Worm (Caenorhabditis elegans) whole organism, late embryonic: ENCODE measurements around the gene cex-1.

Experiments
- ama-1 ChIP-seq: fragments of 150-350 bp; optimal IDR thresholded peaks from 2 replicates; lab custom pipeline; 2014
- ceh-30 ChIP-seq: fragments of 150-350 bp; optimal IDR thresholded peaks from 2 replicates; lab custom pipeline; 2014; ENCODE audit warnings: missing biosample characterization, missing genetic modification characterization
- ceh-34 ChIP-seq: sonication (generic microtip); optimal IDR thresholded peaks from 2 replicates; lab custom pipeline; 2016; ENCODE audit warnings: mild to moderate bottlenecking, missing genetic modification characterization, missing compliant biosample characterization
- fkh-10 ChIP-seq: fragments of 150-350 bp; optimal IDR thresholded peaks from 2 replicates; lab custom pipeline; 2014; ENCODE audit warnings: missing biosample characterization, missing genetic modification reagents, missing genetic modification characterization
- hlh-30 ChIP-seq: sonication (generic microtip); optimal IDR thresholded peaks from 2 replicates; lab custom pipeline; 2017; ENCODE audit warnings: antibody characterized with exemption, missing genetic modification characterization, missing compliant biosample characterization; ENCODE audit not compliant: insufficient read depth
- pha-2 ChIP-seq: sonication (generic microtip); optimal IDR thresholded peaks from 2 replicates; lab custom pipeline; 2017; ENCODE audit warnings: mild to moderate bottlenecking, missing genetic modification characterization, missing compliant biosample characterization
- pha-4 ChIP-seq: fragments of 150-350 bp; optimal IDR thresholded peaks from 2 replicates; lab custom pipeline; 2018; ENCODE audit warnings: missing biosample characterization, missing genetic modification reagents, missing genetic modification characterization
- pqm-1 ChIP-seq: sonication (generic microtip); optimal IDR thresholded peaks from 2 replicates; lab custom pipeline; 2016; ENCODE audit warnings: missing genetic modification characterization, missing compliant biosample characterization
- rnt-1 ChIP-seq: sonication (generic microtip); optimal IDR thresholded peaks from 2 replicates; lab custom pipeline; 2016; ENCODE audit warnings: missing genetic modification characterization, missing compliant biosample characterization
- ttx-3 ChIP-seq: sonication (generic microtip); optimal IDR thresholded peaks from 2 replicates; lab custom pipeline; 2016; ENCODE audit warnings: missing genetic modification reagents, missing genetic modification characterization, missing compliant biosample characterization
- unc-86 ChIP-seq: sonication (generic microtip); optimal IDR thresholded peaks from 2 replicates; lab custom pipeline; 2016; ENCODE audit warnings: missing genetic modification characterization, missing compliant biosample characterization

- TF ChIP-seq ceh-30 (tag; lab: Kevin White, UChicago), result no peak
- TF ChIP-seq unc-86 (tag; lab: Kevin White, UChicago), result no peak
- TF ChIP-seq pqm-1 (tag; lab: Kevin White, UChicago), result no peak
- TF ChIP-seq hlh-30 (tag; lab: Kevin White, UChicago), result no peak
- no peak for TF ChIP-seq pha-4 (tag; lab: Kevin White, UChicago)
- TF ChIP-seq ama-1 (lab: Kevin White, UChicago), result no peak
- no peak for TF ChIP-seq fkh-10 (GFP tag; lab: Kevin White, UChicago)
- no peak for TF ChIP-seq rnt-1 (tag; lab: Kevin White, UChicago)
- TF ChIP-seq ceh-34 (tag; lab: Kevin White, UChicago), result no peak
- TF ChIP-seq ttx-3 (tag; lab: Kevin White, UChicago), result no peak
- TF ChIP-seq pha-2, result no peak
Measured at ce11 chrII:5408924-5409323, 38.6 kb upstream of the cex-1 start, which contains the start of the genes EEED8.12 and EEED8.4.
